Worm (Caenorhabditis elegans): ENCODE results near the gene pha-4.

- TF ChIP-seq lsy-2 (tag; optimal IDR thresholded peaks at IDR 0.05) (no peak), lin-13 (GFP tag; optimal IDR thresholded peaks at IDR 0.05) (no peak), ceh-82 (tag; optimal IDR thresholded peaks at IDR 0.05) (no peak), unc-62 (GFP tag; optimal IDR thresholded peaks at IDR 0.05 in 1 of 2) (no peak), unc-62 (tag; optimal IDR thresholded peaks at IDR 0.05) (no peak), ama-1 (optimal IDR thresholded peaks at IDR 0.05) (no peak), zag-1 (tag; optimal IDR thresholded peaks at IDR 0.05) (no peak), dmd-6 (GFP tag; IDR thresholded peaks at IDR 0.05) (no peak), nhr-6 (tag; optimal IDR thresholded peaks at IDR 0.05) (no peak), aly-2 (tag; optimal IDR thresholded peaks at IDR 0.05) (no peak), duxl-1 (tag; optimal IDR thresholded peaks at IDR 0.05; ENCODE audit: poor library complexity) (no peak), snpc-4 (tag; optimal IDR thresholded peaks at IDR 0.05) (no peak), nhr-11 (tag; optimal IDR thresholded peaks at IDR 0.05) (no peak), nhr-102 (tag; optimal IDR thresholded peaks at IDR 0.05) (no peak)
These were observed 42.2 kb upstream of the pha-4 start for ce11 chrV:20710642-20711041.
